Fruit fly (Drosophila melanogaster): ENCODE results near the gene TM9SF2.

Gene TM9SF2

dm6 chr2L:20757808-20758187 is 23.7 kb upstream of the TM9SF2 start, which contains the start of the genes Rhau and dia (continued):
- TF ChIP-seq sr (GFP tag; IDR thresholded peaks at IDR 0.05) (no peak), fru (optimal IDR thresholded peaks at IDR 0.05) (no peak), pzg (GFP tag; optimal IDR thresholded peaks at IDR 0.05) (peak; percentile 88), fd96Cb (tag; optimal IDR thresholded peaks at IDR 0.05) (no peak), CG12659 (GFP tag; optimal IDR thresholded peaks at IDR 0.05) (peak; percentile 83), disco-r (GFP tag; optimal IDR thresholded peaks at IDR 0.05) (no peak), CG30403 (GFP tag; optimal IDR thresholded peaks at IDR 0.05) (peak; percentile 43), slbo (GFP tag; IDR thresholded peaks at IDR 0.05) (peak; percentile 16; the same call in 1 of the 2 replicates), CG15269 (tag; optimal IDR thresholded peaks at IDR 0.05) (no peak), Sry-δ (GFP tag; optimal IDR thresholded peaks at IDR 0.05) (peak; percentile 42), CG5953 (GFP tag; IDR thresholded peaks at IDR 0.05) (no peak), Fer2 (tag; optimal IDR thresholded peaks at IDR 0.05) (no peak), lmd (GFP tag; IDR thresholded peaks at IDR 0.05) (no peak), lola (GFP tag; optimal IDR thresholded peaks at IDR 0.05) (no peak), H15 (GFP tag; IDR thresholded peaks at IDR 0.05) (no peak), Nf-YB (GFP tag; optimal IDR thresholded peaks at IDR 0.05) (no peak), Poxn (GFP tag; IDR thresholded peaks at IDR 0.05) (no peak), crol (GFP tag; IDR thresholded peaks at IDR 0.05) (no peak), Dfd (GFP tag; optimal IDR thresholded peaks at IDR 0.05) (no peak), CG10267 (tag; optimal IDR thresholded peaks at IDR 0.05) (peak; percentile 76), CG10274 (GFP tag; optimal IDR thresholded peaks at IDR 0.05) (no peak), CG6854 (GFP tag; optimal IDR thresholded peaks at IDR 0.05) (no peak), gfzf (GFP tag; optimal IDR thresholded peaks at IDR 0.05) (peak; percentile 93), CG32532 (GFP tag; IDR thresholded peaks at IDR 0.05) (no peak), crp (GFP tag; optimal IDR thresholded peaks at IDR 0.05) (peak in 1 of 2 experiments; percentile 26), en (GFP tag; optimal IDR thresholded peaks at IDR 0.05) (no peak), CG13296 (GFP tag; optimal IDR thresholded peaks at IDR 0.05) (peak; percentile 3), CG12299 (tag; optimal IDR thresholded peaks at IDR 0.05) (peak; percentile 16), Awh (GFP tag; IDR thresholded peaks at IDR 0.05) (no peak), HmgZ (tag; optimal IDR thresholded peaks at IDR 0.05) (peak; percentile 49), Nf-YC (tag; optimal IDR thresholded peaks at IDR 0.05) (peak; percentile 49), CG12942 (GFP tag; optimal IDR thresholded peaks at IDR 0.05) (peak; percentile 7), Mrtf (GFP tag; IDR thresholded peaks at IDR 0.05) (no peak), dpn (GFP tag; optimal IDR thresholded peaks at IDR 0.05) (peak in 1 of 2 experiments; percentile 24), gce (GFP tag; IDR thresholded peaks at IDR 0.05) (no peak), Ets97D (GFP tag; optimal IDR thresholded peaks at IDR 0.05) (peak; percentile 61), lilli (GFP tag; optimal IDR thresholded peaks at IDR 0.05) (peak; percentile 44), Bteb2 (GFP tag; optimal IDR thresholded peaks at IDR 0.05) (peak; percentile 9), bigmax (GFP tag; optimal IDR thresholded peaks at IDR 0.05) (peak; percentile 65), YL-1 (GFP tag; optimal IDR thresholded peaks at IDR 0.05) (peak; percentile 44), CG6272 (GFP tag; IDR thresholded peaks at IDR 0.05) (no peak), CG9215 (GFP tag; IDR thresholded peaks at IDR 0.05) (no peak), chif (GFP tag; optimal IDR thresholded peaks at IDR 0.05) (no peak), Oli (tag; optimal IDR thresholded peaks at IDR 0.05) (no peak), CG6689 (GFP tag; IDR thresholded peaks at IDR 0.05) (no peak), Lim3 (GFP tag; IDR thresholded peaks at IDR 0.05) (no peak), tin (GFP tag; optimal IDR thresholded peaks at IDR 0.05) (peak; percentile 25), CoRest (tag; optimal IDR thresholded peaks at IDR 0.05) (peak; percentile 61), ham (GFP tag; IDR thresholded peaks at IDR 0.05) (no peak), MBD-R2 (GFP tag; IDR thresholded peaks at IDR 0.05) (peak; percentile 77), CG6791 (GFP tag; IDR thresholded peaks at IDR 0.05; ENCODE audit: partially characterized antibody) (no peak), E2f1 (GFP tag; IDR thresholded peaks at IDR 0.05) (no peak)
